Worm (Caenorhabditis elegans): ENCODE results near the gene M04D8.7.

- TF ChIP-seq him-1 (tag; optimal IDR thresholded peaks at IDR 0.05) = no peak
- TF ChIP-seq W03F9.2 (tag; optimal IDR thresholded peaks at IDR 0.05) = no peak
- TF ChIP-seq dao-5 (tag; optimal IDR thresholded peaks at IDR 0.05) = no peak
These were observed 48.3 kb downstream of the M04D8.7 start for ce11 chrIII:10085574-10085973.
